Worm (Caenorhabditis elegans) whole organism, midembryonic: ENCODE measurements around the gene srh-138.

Experiments
- cog-1 ChIP-seq: sonication (generic microtip); optimal IDR thresholded peaks from 2 replicates; lab custom pipeline; 2016; ENCODE audit warnings: missing genetic modification characterization, missing compliant biosample characterization
- flt-1 ChIP-seq: fragments of 200-800 bp; sonication (Bioruptor generic); IDR thresholded peaks from 2 replicates; pipeline ENCODE4 v1.3.6; 2022; ENCODE audit warnings: missing genetic modification characterization, missing compliant biosample characterization
- med-1 ChIP-seq: sonication (generic microtip); optimal IDR thresholded peaks from 2 replicates; lab custom pipeline; 2017; ENCODE audit warnings: missing genetic modification characterization, mild to moderate bottlenecking, missing compliant biosample characterization, antibody characterized with exemption, missing genetic modification reagents; ENCODE audit not compliant: insufficient read depth
- ref-1 ChIP-seq: fragments of 200-800 bp; sonication (Bioruptor generic); conservative IDR thresholded peaks from 2 replicates; pipeline ENCODE4 v1.3.6; 2022; ENCODE audit warnings: missing genetic modification reagents, missing genetic modification characterization, missing compliant biosample characterization
- tab-1 ChIP-seq: fragments of 200-800 bp; sonication (Bioruptor generic); IDR thresholded peaks from 2 replicates; pipeline ENCODE4 v1.3.6; 2022; ENCODE audit warnings: missing genetic modification characterization, missing compliant biosample characterization
- ztf-23 ChIP-seq: fragments of 200-800 bp; sonication (Bioruptor generic); IDR thresholded peaks from 2 replicates; pipeline ENCODE4 v1.3.6; 2022; ENCODE audit warnings: missing genetic modification reagents, missing genetic modification characterization, missing compliant biosample characterization

DNA sequence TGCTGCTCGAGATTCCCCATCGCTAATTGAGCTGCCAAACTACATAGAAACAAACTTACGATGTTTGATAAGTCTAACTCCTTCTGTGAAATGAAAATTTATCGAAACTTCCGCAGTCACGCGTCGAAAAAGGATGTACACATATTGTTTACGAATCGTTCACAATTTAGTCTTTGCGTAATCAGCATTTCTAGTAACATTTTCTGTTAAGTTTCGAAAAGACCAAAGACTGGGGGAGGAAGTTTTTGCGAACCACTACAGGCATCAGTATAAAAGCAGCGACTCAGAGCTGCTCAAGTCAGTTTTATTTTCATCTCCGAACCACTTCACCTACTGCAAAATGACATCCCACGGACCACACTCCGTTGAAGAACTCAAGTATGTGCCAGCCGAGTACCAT, 17.4 kb upstream of the srh-138 start, which contains the start of gene sqst-4:
- no peak for TF ChIP-seq ref-1 (GFP tag; lab: Robert Waterston, UW)
- TF ChIP-seq flt-1 (GFP tag; lab: Robert Waterston, UW), result no peak
- TF ChIP-seq tab-1 (GFP tag; lab: Robert Waterston, UW), result no peak
- TF ChIP-seq med-1 (GFP tag; lab: Kevin White, UChicago), result no peak
- no peak for TF ChIP-seq ztf-23 (GFP tag; lab: Robert Waterston, UW)
- no peak for TF ChIP-seq cog-1
